Worm (Caenorhabditis elegans): ENCODE data around the gene mel-32.

ce11 chrIII:6464913-6465312 is 22.1 kb upstream of the mel-32 start, which contains the start of gene nduf-2.2:
- TF ChIP-seq nhr-12 (tag; optimal IDR thresholded peaks at IDR 0.05) (no peak), sox-4 (tag; optimal IDR thresholded peaks at IDR 0.05) (no peak), nhr-11 (tag; optimal IDR thresholded peaks at IDR 0.05) (no peak), lin-14 (GFP tag; optimal IDR thresholded peaks at IDR 0.05) (no peak), nhr-20 (tag; optimal IDR thresholded peaks at IDR 0.05) (no peak), dpl-1 (GFP tag; optimal IDR thresholded peaks at IDR 0.05) (no peak), nhr-47 (tag; optimal IDR thresholded peaks at IDR 0.05) (no peak), nhr-237 (tag; optimal IDR thresholded peaks at IDR 0.05) (no peak), hlh-4 (tag; optimal IDR thresholded peaks at IDR 0.05) (no peak), C04F5.9 (tag; optimal IDR thresholded peaks at IDR 0.05) (no peak), nhr-85 (tag) (no peak), ceh-82 (tag; optimal IDR thresholded peaks at IDR 0.05) (no peak)

All from whole organism, L1 larva.